Worm (Caenorhabditis elegans): ENCODE data around the gene T06E4.21.

DNA sequence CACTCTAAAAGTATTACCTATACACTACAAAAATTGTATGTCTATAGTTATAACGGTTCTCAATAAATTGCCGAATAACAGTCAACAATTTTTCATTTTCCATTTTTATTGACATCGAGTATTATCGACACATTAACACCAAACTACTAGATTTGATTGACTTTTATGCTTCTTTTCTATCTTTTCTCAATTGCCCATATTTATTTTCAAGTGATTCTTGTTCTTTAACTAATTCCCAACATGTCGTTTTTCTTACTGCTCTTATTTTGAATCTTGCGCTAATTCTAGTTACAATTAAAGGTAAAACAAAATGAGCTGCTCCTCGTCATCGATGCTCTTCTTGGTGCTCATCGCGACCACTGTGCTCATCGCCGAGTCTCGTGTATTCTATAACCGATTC, 26.6 kb downstream of the T06E4.21 start, which contains the start of gene cthd-1:
- TF ChIP-seq fax-1 (tag; optimal IDR thresholded peaks at IDR 0.05): no peak
- no peak for TF ChIP-seq nhr-11 (tag; optimal IDR thresholded peaks at IDR 0.05)
- no peak for TF ChIP-seq unc-42 (tag; optimal IDR thresholded peaks at IDR 0.05)

All from whole organism, late embryonic.